Worm (Caenorhabditis elegans) whole organism, L4 larva: ENCODE measurements around the gene abu-5.
A peak's percentile ranks its signal among the peaks of the same experiment; 100 is the strongest.
"Not testable (repeated sequence)": the region's sequence is repeated elsewhere in the genome, so short reads cannot be mapped to it uniquely, and the experiment has no call there.

Source experiments
- F10B5.3 ChIP-seq: sonication (generic microtip); optimal IDR thresholded peaks from 2 replicates; lab custom pipeline; 2016; ENCODE audit warnings: mild to moderate bottlenecking, missing genetic modification characterization, missing compliant biosample characterization
- F49E8.2 ChIP-seq: sonication (generic microtip); optimal IDR thresholded peaks from 2 replicates; lab custom pipeline; 2016; ENCODE audit warnings: missing compliant biosample characterization, mild to moderate bottlenecking, missing genetic modification characterization, borderline replicate concordance
- T26A8.4 ChIP-seq: fragments of 200-800 bp; sonication (Bioruptor generic); IDR thresholded peaks from 2 replicates; pipeline ENCODE4 v1.3.6; 2022; ENCODE audit warnings: missing genetic modification characterization, missing compliant biosample characterization
- Y105C5A.15 ChIP-seq: fragments of 200-800 bp; sonication (Bioruptor generic); IDR thresholded peaks from 2 replicates; pipeline ENCODE4 v1.3.6; 2022; ENCODE audit warnings: missing genetic modification characterization, missing compliant biosample characterization
- Y48G9A.11 ChIP-seq: fragments of 200-800 bp; sonication (Bioruptor generic); IDR thresholded peaks from 2 replicates; pipeline ENCODE4 v1.3.6; 2022; ENCODE audit warnings: missing genetic modification reagents, missing genetic modification characterization, missing compliant biosample characterization
- Y75B8A.6 ChIP-seq: fragments of 200-800 bp; sonication (Bioruptor generic); IDR thresholded peaks from 2 replicates; pipeline ENCODE4 v1.3.6; 2022; ENCODE audit warnings: missing genetic modification reagents, missing genetic modification characterization, missing compliant biosample characterization
- aha-1 ChIP-seq: fragments of 150-350 bp; peaks from one replicate; lab custom pipeline; 2014; ENCODE audit warnings: missing biosample characterization, missing genetic modification characterization
- aly-2 ChIP-seq: sonication (generic microtip); optimal IDR thresholded peaks from 2 replicates; lab custom pipeline; 2018; ENCODE audit warnings: missing biosample characterization, missing genetic modification characterization
- arid-1 ChIP-seq: fragments of 200-800 bp; sonication (Bioruptor generic); conservative IDR thresholded peaks from 2 replicates; pipeline ENCODE4 v1.3.6; 2022; ENCODE audit warnings: missing genetic modification reagents, missing genetic modification characterization, missing compliant biosample characterization
- attf-4 ChIP-seq: sonication (generic microtip); optimal IDR thresholded peaks from 3 replicates; lab custom pipeline; 2017; ENCODE audit warnings: missing biosample characterization, missing genetic modification characterization
- ceh-20 ChIP-seq: fragments of 200-800 bp; sonication (Bioruptor generic); IDR thresholded peaks from 2 replicates; pipeline ENCODE4 v1.3.6; 2022; ENCODE audit warnings: missing genetic modification reagents, missing genetic modification characterization, missing compliant biosample characterization
- ces-1 ChIP-seq: fragments of 150-350 bp; sonication (generic microtip); optimal IDR thresholded peaks from 4 replicates; lab custom pipeline; 2014; ENCODE audit warnings: missing biosample characterization, missing genetic modification reagents, missing genetic modification characterization
- cey-2 ChIP-seq: sonication (generic microtip); optimal IDR thresholded peaks from 3 replicates; lab custom pipeline; 2017; ENCODE audit warnings: missing genetic modification characterization, mild to moderate bottlenecking, missing compliant biosample characterization, antibody characterized with exemption, borderline replicate concordance; ENCODE audit not compliant: insufficient read depth
- daf-16 ChIP-seq, 3 experiments: sonication (generic microtip); optimal IDR thresholded peaks; 2 replicates each; lab custom pipeline; 2016 to 2017; ENCODE audit warnings: missing genetic modification characterization in 3 of 3, missing genetic modification reagents in 3 of 3, mild to moderate bottlenecking in 2 of 3, missing compliant biosample characterization in 2 of 3, missing biosample characterization in 1 of 3, moderate library complexity in 1 of 3
- dmd-8 ChIP-seq: fragments of 200-800 bp; sonication (Bioruptor generic); IDR thresholded peaks from 2 replicates; pipeline ENCODE4 v1.3.6; 2022; ENCODE audit warnings: missing genetic modification characterization, missing compliant biosample characterization
- duxl-1 ChIP-seq: sonication (generic microtip); optimal IDR thresholded peaks from 2 replicates; lab custom pipeline; 2016; ENCODE audit warnings: mild to moderate bottlenecking, missing genetic modification characterization, moderate library complexity, missing compliant biosample characterization; ENCODE audit not compliant: poor library complexity
- dve-1 ChIP-seq: sonication (generic microtip); optimal IDR thresholded peaks from 2 replicates; lab custom pipeline; 2017; ENCODE audit warnings: antibody characterized with exemption, mild to moderate bottlenecking, missing genetic modification characterization, missing compliant biosample characterization; ENCODE audit not compliant: insufficient read depth
- egl-27 ChIP-seq: sonication (generic microtip); optimal IDR thresholded peaks from 3 replicates; lab custom pipeline; 2017; ENCODE audit warnings: missing biosample characterization, missing genetic modification reagents, missing genetic modification characterization
- egl-43 ChIP-seq: fragments of 200-800 bp; sonication (Bioruptor generic); IDR thresholded peaks from 2 replicates; pipeline ENCODE4 v1.3.6; 2022; ENCODE audit warnings: missing genetic modification reagents, missing genetic modification characterization, missing compliant biosample characterization
- lin-1 ChIP-seq: fragments of 200-800 bp; sonication (Bioruptor generic); IDR thresholded peaks from 2 replicates; pipeline ENCODE4 v1.3.6; 2022; ENCODE audit warnings: missing genetic modification reagents, missing genetic modification characterization, missing compliant biosample characterization
- lin-15B ChIP-seq: fragments of 150-350 bp; sonication (generic microtip); optimal IDR thresholded peaks from 3 replicates; lab custom pipeline; 2014; ENCODE audit warnings: missing biosample characterization, missing genetic modification characterization
- madf-5 ChIP-seq, 2 experiments: fragments of 200-800 bp; sonication (Bioruptor generic); IDR thresholded peaks; 2 replicates each; pipeline ENCODE4 v1.3.6; 2022; ENCODE audit warnings: missing compliant biosample characterization in 2 of 2, missing genetic modification characterization in 2 of 2
- mdl-1 ChIP-seq, 2 experiments: fragments of 150-350 bp in 1 of 2; sonication (generic microtip) in 1 of 2; optimal IDR thresholded peaks; 2 replicates each; lab custom pipeline; 2014 to 2017; ENCODE audit warnings: missing biosample characterization in 2 of 2, missing genetic modification characterization in 2 of 2
- mes-2 ChIP-seq: sonication (generic microtip); optimal IDR thresholded peaks from 2 replicates; lab custom pipeline; 2016; ENCODE audit warnings: missing genotype, mild to moderate bottlenecking, missing genetic modification characterization, missing compliant biosample characterization; ENCODE audit not compliant: poor library complexity, severe bottlenecking
- mxl-2 ChIP-seq: fragments of 200-800 bp; sonication (Bioruptor generic); conservative IDR thresholded peaks from 2 replicates; pipeline ENCODE4 v1.3.6; 2022; ENCODE audit warnings: missing genetic modification reagents, missing genetic modification characterization, missing compliant biosample characterization
- nhr-102 ChIP-seq: sonication (generic microtip); optimal IDR thresholded peaks from 2 replicates; lab custom pipeline; 2016; ENCODE audit warnings: mild to moderate bottlenecking, missing genetic modification characterization, moderate library complexity, missing compliant biosample characterization
- nhr-111 ChIP-seq: fragments of 200-800 bp; sonication (Bioruptor generic); optimal IDR thresholded peaks from 2 replicates; lab custom pipeline; 2018; ENCODE audit warnings: mild to moderate bottlenecking, missing genetic modification characterization, missing compliant biosample characterization
- nhr-28 ChIP-seq: fragments of 150-350 bp; optimal IDR thresholded peaks from 2 replicates; lab custom pipeline; 2014; ENCODE audit warnings: missing biosample characterization, missing genetic modification characterization
- nhr-42 ChIP-seq: fragments of 200-800 bp; sonication (Bioruptor generic); IDR thresholded peaks from 2 replicates; pipeline ENCODE4 v1.3.6; 2022; ENCODE audit warnings: missing genetic modification characterization, missing compliant biosample characterization
- snpc-4 ChIP-seq: fragments of 150-350 bp; optimal IDR thresholded peaks from 2 replicates; lab custom pipeline; 2014; ENCODE audit warnings: missing biosample characterization, missing genetic modification characterization
- spr-1 ChIP-seq: sonication (generic microtip); optimal IDR thresholded peaks from 2 replicates; lab custom pipeline; 2016; ENCODE audit warnings: mild to moderate bottlenecking, missing genetic modification characterization, missing compliant biosample characterization
- unc-130 ChIP-seq: sonication (generic microtip); optimal IDR thresholded peaks from 2 replicates; lab custom pipeline; 2016; ENCODE audit warnings: missing genetic modification reagents, missing genetic modification characterization, missing compliant biosample characterization
- zag-1 ChIP-seq: fragments of 150-350 bp; optimal IDR thresholded peaks from 2 replicates; lab custom pipeline; 2014; ENCODE audit warnings: missing biosample characterization, missing genetic modification characterization
- zfp-3 ChIP-seq: fragments of 200-800 bp; sonication (Bioruptor generic); conservative IDR thresholded peaks from 2 replicates; pipeline ENCODE4 v1.3.6; 2022; ENCODE audit warnings: missing genetic modification reagents, missing genetic modification characterization, missing compliant biosample characterization
- ztf-11 ChIP-seq: fragments of 150-350 bp; optimal IDR thresholded peaks from 2 replicates; lab custom pipeline; 2014; ENCODE audit warnings: missing biosample characterization, missing genetic modification characterization

The abu-5 gene

DNA sequence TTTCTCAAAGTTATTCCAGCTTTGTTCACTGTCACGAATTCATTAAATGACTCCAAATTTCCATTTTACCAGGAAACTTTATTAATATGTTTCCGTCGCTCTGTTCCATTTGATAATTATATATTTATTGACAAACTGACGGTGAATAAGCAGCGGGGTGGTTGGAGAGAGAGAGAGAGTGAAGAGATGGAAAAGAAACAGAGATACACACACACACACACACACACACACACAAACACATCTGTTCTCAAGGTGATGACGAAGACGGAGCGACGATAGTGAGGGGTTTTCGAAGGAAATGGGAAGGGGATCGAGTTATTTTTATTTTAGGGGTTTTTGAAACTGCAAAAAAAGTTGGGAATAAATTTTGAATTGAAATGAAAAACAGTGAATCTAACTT, 16.6 kb upstream of the abu-5 start (continued):
- TF ChIP-seq duxl-1 (tag; lab: Kevin White, UChicago) (no peak), zfp-3 (GFP tag; lab: Robert Waterston, UW) (no peak), dve-1 (tag; lab: Kevin White, UChicago) (peak; percentile 37), dmd-8 (GFP tag; lab: Robert Waterston, UW) (no peak), Y48G9A.11 (GFP tag; lab: Robert Waterston, UW) (no peak), Y105C5A.15 (GFP tag; lab: Robert Waterston, UW) (no peak), aly-2 (tag; lab: Kevin White, UChicago) (no peak), mxl-2 (GFP tag; lab: Robert Waterston, UW) (no peak), arid-1 (GFP tag; lab: Robert Waterston, UW) (no peak), nhr-28 (no peak), ztf-11 (tag; lab: Kevin White, UChicago) (no peak), ces-1 (GFP tag; lab: Kevin White, UChicago) (no peak)

DNA sequence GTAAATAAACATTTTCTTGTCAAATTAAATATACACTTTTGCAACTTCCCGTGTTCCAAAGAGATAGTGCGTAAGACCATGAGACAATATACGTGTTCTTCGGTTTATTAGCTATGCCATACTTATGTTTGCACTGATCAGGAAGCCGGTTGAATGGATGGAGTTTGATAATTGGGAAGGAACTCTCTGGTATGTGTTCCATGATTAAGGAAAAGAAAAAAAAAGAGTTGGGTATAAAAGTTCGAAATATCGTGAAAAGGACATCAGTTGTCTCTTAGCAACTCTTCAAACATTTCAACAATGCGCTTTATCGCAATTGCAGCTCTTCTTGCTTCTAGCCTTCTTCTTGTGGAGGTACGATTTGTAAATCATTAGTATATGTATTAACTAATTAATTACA, 11.7 kb upstream of the abu-5 start, which contains the start of gene pqn-76:
pqn-76 (plus strand) TSS at position 301 of the 400 bp plus-strand sequence.
- TF ChIP-seq nhr-28; spr-1 (tag; lab: Kevin White, UChicago); nhr-102 (tag; lab: Kevin White, UChicago): not testable (repeated sequence)

DNA sequence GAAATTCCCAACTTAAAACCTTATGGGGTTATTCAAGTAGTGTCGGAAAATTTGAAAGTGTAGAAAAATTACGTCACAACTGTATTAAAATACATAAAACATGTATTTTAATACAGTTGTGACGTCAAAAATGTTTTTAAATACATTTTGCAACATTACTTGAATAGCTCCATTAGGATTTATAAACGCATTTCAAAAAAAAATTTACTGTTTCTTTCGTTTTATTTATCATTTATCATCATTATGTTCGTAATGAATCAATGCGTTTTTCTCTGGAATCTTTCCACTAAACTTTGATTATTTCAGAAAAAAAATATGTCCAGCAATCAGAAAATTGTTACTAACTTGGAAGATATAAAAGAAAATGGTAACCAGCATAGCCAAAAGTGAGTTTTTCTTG, 6.9 kb upstream of the abu-5 start, which contains the start of gene Y105C5A.508:
Y105C5A.508 (plus strand) TSS at position 301 of the 400 bp plus-strand sequence.
- TF ChIP-seq Y105C5A.15 (GFP tag; lab: Robert Waterston, UW), result no peak
- no peak for TF ChIP-seq mdl-1 (tag; optimal IDR thresholded peaks at IDR 0.05; lab: Kevin White, UChicago)
- no peak for TF ChIP-seq egl-27
- TF ChIP-seq arid-1 (GFP tag; lab: Robert Waterston, UW), result no peak
- TF ChIP-seq lin-15B (tag; lab: Kevin White, UChicago), result no peak
- TF ChIP-seq Y75B8A.6 (GFP tag; lab: Robert Waterston, UW), result no peak
- TF ChIP-seq dmd-8 (GFP tag; lab: Robert Waterston, UW), result no peak
- no peak for TF ChIP-seq cey-2 (tag; lab: Kevin White, UChicago)
- TF ChIP-seq snpc-4 (tag; lab: Kevin White, UChicago), result no peak
- no peak for TF ChIP-seq ceh-20 (GFP tag; lab: Robert Waterston, UW)
- TF ChIP-seq unc-130 (GFP tag; lab: Kevin White, UChicago), result no peak
- no peak for TF ChIP-seq daf-16 (GFP tag; optimal IDR thresholded peaks at IDR 0.05; lab: Kevin White, UChicago)
- no peak for TF ChIP-seq daf-16 (tag; optimal IDR thresholded peaks at IDR 0.05; lab: Kevin White, UChicago)
- no peak for TF ChIP-seq madf-5 (GFP tag; IDR thresholded peaks at IDR 0.05; lab: Robert Waterston, UW)
- no peak for TF ChIP-seq nhr-102 (tag; lab: Kevin White, UChicago)
- no peak for TF ChIP-seq lin-1
- no peak for TF ChIP-seq attf-4
- no peak for TF ChIP-seq T26A8.4
- TF ChIP-seq zag-1 (tag; lab: Kevin White, UChicago), result no peak
- TF ChIP-seq mes-2 (tag; lab: Kevin White, UChicago), result no peak
- TF ChIP-seq nhr-111 (GFP tag; lab: Kevin White, UChicago), result no peak

DNA sequence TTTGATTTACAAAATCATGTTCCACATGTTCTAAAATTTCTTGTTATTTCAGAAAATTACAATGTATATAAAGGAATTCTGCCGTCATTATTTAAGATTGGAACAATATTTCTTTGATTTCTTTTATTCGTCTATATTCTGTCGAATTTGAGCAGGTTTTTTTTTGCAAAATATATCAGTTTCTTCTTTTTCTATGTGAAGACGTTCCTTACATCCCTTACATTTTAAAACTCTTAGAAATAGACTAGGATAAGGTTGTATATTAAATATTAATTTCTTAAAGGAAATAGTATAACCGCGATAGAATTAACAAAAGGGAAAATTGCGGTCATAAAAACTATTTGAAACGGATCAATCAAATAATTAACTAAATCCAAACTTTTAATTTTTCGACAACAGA, 1.6 kb upstream of the abu-5 start:
- TF ChIP-seq T26A8.4, result no peak
- TF ChIP-seq aha-1 (tag; lab: Kevin White, UChicago), result peak; percentile 93
- no peak for TF ChIP-seq egl-43 (GFP tag; lab: Robert Waterston, UW)
- no peak for TF ChIP-seq nhr-42 (GFP tag; lab: Robert Waterston, UW)
- no peak for TF ChIP-seq F10B5.3 (tag; lab: Kevin White, UChicago)
- TF ChIP-seq F49E8.2, result no peak
